Worm (Caenorhabditis elegans) whole organism, early embryonic: ENCODE data around the gene nac-1.

Experiments
- B0310.2 ChIP-seq: sonication (generic microtip); optimal IDR thresholded peaks from 2 replicates; lab custom pipeline; 2016; ENCODE audit warnings: mild to moderate bottlenecking, missing genetic modification characterization, missing compliant biosample characterization
- F13C5.2 ChIP-seq: sonication (generic microtip); optimal IDR thresholded peaks from 2 replicates; lab custom pipeline; 2017; ENCODE audit warnings: mild to moderate bottlenecking, missing genetic modification characterization, inconsistent platforms, missing compliant biosample characterization
- ama-1 ChIP-seq: fragments of 150-350 bp; optimal IDR thresholded peaks from 2 replicates; lab custom pipeline; 2014
- ceh-13 ChIP-seq: fragments of 200-800 bp; sonication (Bioruptor generic); optimal IDR thresholded peaks from 2 replicates; lab custom pipeline; 2018; ENCODE audit warnings: mild to moderate bottlenecking, missing genetic modification characterization, missing compliant biosample characterization
- ceh-36 ChIP-seq: sonication (generic microtip); optimal IDR thresholded peaks from 2 replicates; lab custom pipeline; 2016; ENCODE audit warnings: missing genetic modification characterization, inconsistent platforms, missing compliant biosample characterization
- ets-7 ChIP-seq: sonication (generic microtip); optimal IDR thresholded peaks from 2 replicates; lab custom pipeline; 2016; ENCODE audit warnings: missing genotype, missing genetic modification characterization, missing compliant biosample characterization
- flt-1 ChIP-seq: fragments of 200-800 bp; sonication (Bioruptor generic); IDR thresholded peaks from 2 replicates; pipeline ENCODE4 v1.3.6; 2022; ENCODE audit warnings: missing genetic modification characterization, missing compliant biosample characterization
- hnd-1 ChIP-seq: sonication (generic microtip); optimal IDR thresholded peaks from 2 replicates; lab custom pipeline; 2016; ENCODE audit warnings: missing genetic modification characterization, missing compliant biosample characterization
- pes-1 ChIP-seq: fragments of 200-800 bp; sonication (Bioruptor generic); IDR thresholded peaks from 2 replicates; pipeline ENCODE4 v1.3.6; 2022; ENCODE audit warnings: missing genetic modification reagents, missing genetic modification characterization, missing compliant biosample characterization
- scrt-1 ChIP-seq: fragments of 200-800 bp; sonication (Bioruptor generic); IDR thresholded peaks from 2 replicates; pipeline ENCODE4 v1.3.6; 2022; ENCODE audit warnings: missing genetic modification characterization, missing compliant biosample characterization
- sea-1 ChIP-seq: fragments of 200-800 bp; sonication (Bioruptor generic); conservative IDR thresholded peaks from 2 replicates; pipeline ENCODE4 v1.3.6; 2022; ENCODE audit warnings: missing genetic modification characterization, missing compliant biosample characterization
- tbx-11 ChIP-seq: fragments of 200-800 bp; sonication (Bioruptor generic); IDR thresholded peaks from 2 replicates; pipeline ENCODE4 v1.3.6; 2022; ENCODE audit warnings: missing genetic modification characterization, missing compliant biosample characterization
- tra-4 ChIP-seq: sonication (generic microtip); optimal IDR thresholded peaks from 2 replicates; lab custom pipeline; 2017; ENCODE audit warnings: missing genetic modification characterization, missing compliant biosample characterization

- TF ChIP-seq ama-1 (lab: Kevin White, UChicago) (no peak), sea-1 (GFP tag; lab: Robert Waterston, UW) (no peak), hnd-1 (tag; lab: Kevin White, UChicago) (no peak), ceh-36 (tag; lab: Kevin White, UChicago) (no peak), ceh-13 (GFP tag; lab: Kevin White, UChicago) (no peak), ets-7 (no peak), tbx-11 (GFP tag; lab: Robert Waterston, UW) (no peak), scrt-1 (GFP tag; lab: Robert Waterston, UW) (no peak), B0310.2 (tag; lab: Kevin White, UChicago) (no peak), flt-1 (no peak), F13C5.2 (tag; lab: Kevin White, UChicago) (no peak), tra-4 (tag; lab: Kevin White, UChicago) (no peak), pes-1 (GFP tag; lab: Robert Waterston, UW) (no peak)
Measured at ce11 chrX:14894845-14895244, at the start of gene nac-1.
